Fruit fly (Drosophila melanogaster) whole organism, prepupa: ENCODE results near the gene Sarm.

ENCODE experiments used
- Blimp-1 ChIP-seq: fragments of 200-800 bp; sonication (Bioruptor generic); optimal IDR thresholded peaks from 3 replicates; lab custom pipeline; 2017; ENCODE audit warnings: missing biosample characterization, missing genetic modification characterization, mild to moderate bottlenecking, moderate library complexity, missing genetic modification reagents
- CG10669 ChIP-seq: fragments of 200-800 bp; sonication (Bioruptor generic); optimal IDR thresholded peaks from 3 replicates; lab custom pipeline; 2018; ENCODE audit warnings: missing biosample characterization, mild to moderate bottlenecking, missing genetic modification characterization, moderate library complexity
- CG11294 ChIP-seq: fragments of 200-800 bp; sonication (Bioruptor generic); IDR thresholded peaks from 2 replicates; pipeline ENCODE4 v1.3.6; 2022; ENCODE audit warnings: missing biosample characterization, missing genetic modification characterization
- CG15336 ChIP-seq: fragments of 200-800 bp; sonication (Bioruptor generic); IDR thresholded peaks from 2 replicates; pipeline ENCODE4 v1.3.6; 2022; ENCODE audit warnings: missing biosample characterization, missing genetic modification characterization
- CG3032 ChIP-seq: fragments of 200-800 bp; optimal IDR thresholded peaks from 2 replicates; lab custom pipeline; 2019; ENCODE audit warnings: missing biosample characterization, mild to moderate bottlenecking, missing genetic modification characterization, moderate library complexity
- CG31627 ChIP-seq: fragments of 200-800 bp; sonication (Bioruptor generic); optimal IDR thresholded peaks from 3 replicates; lab custom pipeline; 2016; ENCODE audit warnings: missing biosample characterization, missing genetic modification characterization
- CG32006 ChIP-seq: fragments of 200-800 bp; sonication (Bioruptor generic); optimal IDR thresholded peaks from 3 replicates; lab custom pipeline; 2017; ENCODE audit warnings: missing biosample characterization, mild to moderate bottlenecking, missing genetic modification characterization
- CG34406 ChIP-seq: fragments of 200-800 bp; sonication (Bioruptor generic); optimal IDR thresholded peaks from 3 replicates; lab custom pipeline; 2016; ENCODE audit warnings: missing biosample characterization, missing genetic modification characterization
- CG6163 ChIP-seq: fragments of 200-800 bp; sonication (Bioruptor generic); IDR thresholded peaks from 3 replicates; pipeline ENCODE4 v1.3.6; 2022; ENCODE audit warnings: missing biosample characterization, missing genetic modification characterization
- CG6276 ChIP-seq: fragments of 200-800 bp; sonication (Bioruptor generic); optimal IDR thresholded peaks from 2 replicates; lab custom pipeline; 2017; ENCODE audit warnings: missing biosample characterization, mild to moderate bottlenecking, missing genetic modification characterization
- CG6854 ChIP-seq: fragments of 200-800 bp; sonication (Bioruptor generic); optimal IDR thresholded peaks from 2 replicates; lab custom pipeline; 2017; ENCODE audit warnings: missing biosample characterization, mild to moderate bottlenecking, missing genetic modification characterization
- CG7368 ChIP-seq: fragments of 200-800 bp; sonication (Bioruptor generic); optimal IDR thresholded peaks from 3 replicates; lab custom pipeline; 2016; ENCODE audit warnings: missing biosample characterization, missing genetic modification characterization
- CG8319 ChIP-seq: fragments of 200-800 bp; sonication (Bioruptor generic); optimal IDR thresholded peaks from 3 replicates; lab custom pipeline; 2016; ENCODE audit warnings: missing biosample characterization, missing genetic modification characterization
- CG9139 ChIP-seq: fragments of 200-800 bp; sonication (Bioruptor generic); optimal IDR thresholded peaks from 3 replicates; lab custom pipeline; 2017; ENCODE audit warnings: missing biosample characterization, mild to moderate bottlenecking, missing genetic modification characterization
- Eip78C ChIP-seq: fragments of 200-800 bp; sonication (Bioruptor generic); peaks from one replicate; lab custom pipeline; 2016; ENCODE audit warnings: missing biosample characterization, missing genetic modification characterization
- Ets21C ChIP-seq: fragments of 200-800 bp; sonication (Bioruptor generic); optimal IDR thresholded peaks from 3 replicates; lab custom pipeline; 2016; ENCODE audit warnings: missing biosample characterization, missing genetic modification characterization
- Gug ChIP-seq: fragments of 200-800 bp; sonication (Bioruptor generic); IDR thresholded peaks from 2 replicates; pipeline ENCODE4 v1.3.6; 2022; ENCODE audit warnings: missing biosample characterization, missing genetic modification characterization
- Hr38 ChIP-seq: sonication (Bioruptor generic); optimal IDR thresholded peaks from 2 replicates; lab custom pipeline; 2016; ENCODE audit warnings: missing biosample characterization, missing genetic modification characterization
- Lpt ChIP-seq: fragments of 200-800 bp; sonication (Bioruptor generic); optimal IDR thresholded peaks from 3 replicates; lab custom pipeline; 2016; ENCODE audit warnings: missing biosample characterization, missing genetic modification characterization
- Smox ChIP-seq: fragments of 200-800 bp; sonication (Bioruptor generic); optimal IDR thresholded peaks from 3 replicates; lab custom pipeline; 2016; ENCODE audit warnings: missing biosample characterization, missing genetic modification characterization
- Sox102F ChIP-seq: fragments of 200-800 bp; sonication (Bioruptor generic); optimal IDR thresholded peaks from 2 replicates; lab custom pipeline; 2016; ENCODE audit warnings: missing biosample characterization, mild to moderate bottlenecking, missing genetic modification characterization
- Sox15 ChIP-seq: fragments of 200-800 bp; sonication (Bioruptor generic); optimal IDR thresholded peaks from 3 replicates; lab custom pipeline; 2016; ENCODE audit warnings: missing biosample characterization, missing genetic modification characterization
- achi ChIP-seq: fragments of 200-800 bp; sonication (Bioruptor generic); optimal IDR thresholded peaks from 3 replicates; lab custom pipeline; 2016; ENCODE audit warnings: missing biosample characterization, missing genetic modification characterization
- acj6 ChIP-seq: fragments of 200-800 bp; sonication (Bioruptor generic); optimal IDR thresholded peaks from 3 replicates; lab custom pipeline; 2016; ENCODE audit warnings: missing biosample characterization, missing genetic modification characterization
- dsx ChIP-seq: fragments of 200-800 bp; optimal IDR thresholded peaks from 3 replicates; lab custom pipeline; 2019; ENCODE audit warnings: missing biosample characterization, mild to moderate bottlenecking, missing genetic modification characterization, moderate library complexity; ENCODE audit not compliant: poor library complexity, severe bottlenecking
- eg ChIP-seq: fragments of 200-800 bp; sonication (Bioruptor generic); IDR thresholded peaks from 3 replicates; pipeline ENCODE4 v1.3.6; 2022; ENCODE audit warnings: missing biosample characterization, missing genetic modification characterization
- esn ChIP-seq: fragments of 200-800 bp; sonication (Bioruptor generic); optimal IDR thresholded peaks from 2 replicates; lab custom pipeline; 2016; ENCODE audit warnings: missing biosample characterization, mild to moderate bottlenecking, missing genetic modification characterization, moderate library complexity
- fd59A ChIP-seq: fragments of 200-800 bp; sonication (Bioruptor generic); optimal IDR thresholded peaks from 2 replicates; lab custom pipeline; 2017; ENCODE audit warnings: missing biosample characterization, mild to moderate bottlenecking, missing genetic modification characterization, missing genetic modification reagents
- fd85E ChIP-seq: fragments of 200-800 bp; sonication (Bioruptor generic); optimal IDR thresholded peaks from 3 replicates; lab custom pipeline; 2016; ENCODE audit warnings: missing biosample characterization, missing genetic modification characterization
- fkh ChIP-seq: fragments of 200-800 bp; sonication (Bioruptor generic); optimal IDR thresholded peaks from 3 replicates; lab custom pipeline; 2017; ENCODE audit warnings: missing biosample characterization, mild to moderate bottlenecking, missing genetic modification characterization, moderate library complexity
- net ChIP-seq: fragments of 200-800 bp; sonication (Bioruptor generic); optimal IDR thresholded peaks from 3 replicates; lab custom pipeline; 2016; ENCODE audit warnings: missing biosample characterization, missing genetic modification characterization
- pdm3 ChIP-seq: fragments of 200-800 bp; sonication (Bioruptor generic); optimal IDR thresholded peaks from 3 replicates; lab custom pipeline; 2016; ENCODE audit warnings: missing biosample characterization, missing genetic modification characterization
- spab ChIP-seq: fragments of 200-800 bp; sonication (Bioruptor generic); optimal IDR thresholded peaks from 2 replicates; lab custom pipeline; 2017; ENCODE audit warnings: missing biosample characterization, mild to moderate bottlenecking, missing genetic modification characterization, missing genetic modification reagents
- ss ChIP-seq, 2 experiments: fragments of 200-800 bp; sonication (Bioruptor generic); optimal IDR thresholded peaks; 2 replicates in 1 of 2; 3 replicates in 1 of 2; lab custom pipeline; 2017 to 2018; ENCODE audit warnings: mild to moderate bottlenecking in 2 of 2, missing biosample characterization in 2 of 2, missing genetic modification characterization in 2 of 2, moderate library complexity in 1 of 2
- svp ChIP-seq: fragments of 200-800 bp; sonication (Bioruptor generic); peaks from one replicate; lab custom pipeline; 2016; ENCODE audit warnings: missing biosample characterization, missing genetic modification characterization
- topi ChIP-seq: fragments of 200-800 bp; sonication (Bioruptor generic); optimal IDR thresholded peaks from 3 replicates; lab custom pipeline; 2016; ENCODE audit warnings: missing biosample characterization, missing genetic modification characterization
- vri ChIP-seq: fragments of 200-800 bp; sonication (Bioruptor generic); optimal IDR thresholded peaks from 3 replicates; lab custom pipeline; 2016; ENCODE audit warnings: missing biosample characterization, mild to moderate bottlenecking, missing genetic modification characterization

The Sarm gene

dm6 chr3L:8115864-8116528 is 52.3 kb downstream of the Sarm start, which contains the start of the genes Arp3 and msk (continued):
- TF ChIP-seq CG34406 (GFP tag; lab: Kevin White, UChicago): peak; percentile 61

- TF ChIP-seq CG15336 (GFP tag; lab: Robert Waterston, UW) (0 out of 2 replicates have a peak, but pooled peaks have one; percentile 15), achi (no peak)
Observed at dm6 chr3L:8116809-8117208, 53.1 kb downstream of the Sarm start.

- TF ChIP-seq pdm3 (GFP tag; lab: Kevin White, UChicago) (no peak), Smox (GFP tag; lab: Kevin White, UChicago) (no peak), esn (GFP tag; lab: Kevin White, UChicago) (peak; percentile 50), fkh (peak; percentile 91), vri (GFP tag; lab: Kevin White, UChicago) (peak; percentile 41)
Observed at dm6 chr3L:8121590-8121989, 57.9 kb downstream of the Sarm start, which contains the start of gene ldbr. Gene ldbr, plus strand, starts transcription at chr3L:8121827.

dm6 chr3L:8124481-8125359 is 61.0 kb downstream of the Sarm start, which contains the start of the genes CG7550 and mRpL36:
Gene CG7550, minus strand, starts transcription at chr3L:8124531.
Gene mRpL36, minus strand, starts transcription at chr3L:8125132.
- TF ChIP-seq CG6276 (GFP tag; lab: Kevin White, UChicago): no peak
- no peak for TF ChIP-seq spab (GFP tag; lab: Kevin White, UChicago)
- TF ChIP-seq achi: no peak
- TF ChIP-seq vri (GFP tag; lab: Kevin White, UChicago): peak; percentile 24
- TF ChIP-seq CG31627 (GFP tag; lab: Kevin White, UChicago): no peak
- no peak for TF ChIP-seq CG6854 (GFP tag; lab: Kevin White, UChicago)
- no peak for TF ChIP-seq pdm3 (GFP tag; lab: Kevin White, UChicago)
- TF ChIP-seq Ets21C (GFP tag; lab: Kevin White, UChicago): no peak
- TF ChIP-seq CG11294 (GFP tag; lab: Robert Waterston, UW): no peak
- no peak for TF ChIP-seq Sox15 (GFP tag; lab: Kevin White, UChicago)
- TF ChIP-seq topi (GFP tag; lab: Kevin White, UChicago): no peak
- TF ChIP-seq esn (GFP tag; lab: Kevin White, UChicago): peak; percentile 49
- no peak for TF ChIP-seq Gug (GFP tag; lab: Robert Waterston, UW)
- TF ChIP-seq CG8319: no peak
- no peak for TF ChIP-seq eg
- TF ChIP-seq CG10669 (GFP tag; lab: Kevin White, UChicago): no peak
- no peak for TF ChIP-seq Hr38 (GFP tag; lab: Kevin White, UChicago)
- TF ChIP-seq dsx: no peak
- no peak for TF ChIP-seq net (GFP tag; lab: Kevin White, UChicago)
- TF ChIP-seq Blimp-1: no peak
- peak; percentile 37 for TF ChIP-seq fkh
- TF ChIP-seq CG3032: no peak
- TF ChIP-seq CG6163 (GFP tag; lab: Robert Waterston, UW): no peak
- TF ChIP-seq Eip78C (GFP tag; lab: Kevin White, UChicago): no peak

dm6 chr3L:8127712-8128210 is 64.1 kb downstream of the Sarm start, which contains the start of the genes Cds and Uba2:
Gene Cds, plus strand, starts transcription at chr3L:8127762.
Gene Uba2, minus strand, starts transcription at chr3L:8127818.
- TF ChIP-seq spab (GFP tag; lab: Kevin White, UChicago) (no peak), svp (GFP tag; lab: Kevin White, UChicago) (peak; percentile 96), net (GFP tag; lab: Kevin White, UChicago) (peak; percentile 85), CG9139 (peak; percentile 71), esn (GFP tag; lab: Kevin White, UChicago) (peak; percentile 88), CG31627 (GFP tag; lab: Kevin White, UChicago) (peak; percentile 83), CG7368 (peak; percentile 72), acj6 (GFP tag; lab: Kevin White, UChicago) (peak; percentile 92), pdm3 (GFP tag; lab: Kevin White, UChicago) (no peak), CG32006 (peak; percentile 90), fd85E (GFP tag; lab: Kevin White, UChicago) (peak; percentile 74), achi (peak; percentile 91), Sox15 (GFP tag; lab: Kevin White, UChicago) (peak; percentile 86), ss (GFP tag; optimal IDR thresholded peaks at IDR 0.05; lab: Kevin White, UChicago) (peak in 1 of 2 experiments; percentile 85), fd59A (GFP tag; lab: Kevin White, UChicago) (peak; percentile 35), CG34406 (GFP tag; lab: Kevin White, UChicago) (peak; percentile 88), CG6163 (GFP tag; lab: Robert Waterston, UW) (peak; percentile 86), Lpt (peak; percentile 79), Sox102F (peak; percentile 81), topi (GFP tag; lab: Kevin White, UChicago) (peak; percentile 78), Blimp-1 (peak; percentile 66), Hr38 (GFP tag; lab: Kevin White, UChicago) (no peak), CG3032 (peak; percentile 87), CG15336 (GFP tag; lab: Robert Waterston, UW) (peak; percentile 86)
